Worm (Caenorhabditis elegans): ENCODE data around the gene cho-1.

The cho-1 gene

ce11 chrIV:13236485-13236884, 22.1 kb upstream of the cho-1 start, which contains the start of gene pwp-1:
pwp-1 (minus strand) TSS chrIV:13236585.
- TF ChIP-seq tra-4 (tag; optimal IDR thresholded peaks at IDR 0.05), result no peak
- TF ChIP-seq sea-1 (GFP tag; conservative IDR thresholded peaks at IDR 0.05), result no peak
- no peak for TF ChIP-seq B0310.2 (tag; optimal IDR thresholded peaks at IDR 0.05)
- TF ChIP-seq ama-1 (optimal IDR thresholded peaks at IDR 0.05), result no peak
- no peak for TF ChIP-seq F13C5.2 (tag; optimal IDR thresholded peaks at IDR 0.05)
- TF ChIP-seq hnd-1 (tag; optimal IDR thresholded peaks at IDR 0.05), result no peak
- no peak for TF ChIP-seq pes-1 (GFP tag; IDR thresholded peaks at IDR 0.05)
- TF ChIP-seq hmg-4 (GFP tag; optimal IDR thresholded peaks at IDR 0.05), result no peak
- no peak for TF ChIP-seq tbx-11 (GFP tag; IDR thresholded peaks at IDR 0.05)
- no peak for TF ChIP-seq ets-7 (tag; optimal IDR thresholded peaks at IDR 0.05)
- no peak for TF ChIP-seq scrt-1 (GFP tag; IDR thresholded peaks at IDR 0.05)
- no peak for TF ChIP-seq hmbx-1 (tag; optimal IDR thresholded peaks at IDR 0.05)
- no peak for TF ChIP-seq aly-1 (tag; optimal IDR thresholded peaks at IDR 0.05)
- no peak for TF ChIP-seq ceh-13 (GFP tag; optimal IDR thresholded peaks at IDR 0.05)

- TF ChIP-seq ama-1 (optimal IDR thresholded peaks at IDR 0.05) (no peak), F13C5.2 (tag; optimal IDR thresholded peaks at IDR 0.05) (peak; percentile 43)
These were observed 17.0 kb upstream of the cho-1 start for ce11 chrIV:13231393-13231792.

ce11 chrIV:13221657-13222056, 7.3 kb upstream of the cho-1 start, which contains the start of gene C48D1.5:
C48D1.5 (plus strand) TSS chrIV:13221957.
- TF ChIP-seq hnd-1 (tag; optimal IDR thresholded peaks at IDR 0.05), result no peak
- no peak for TF ChIP-seq ama-1 (optimal IDR thresholded peaks at IDR 0.05)
- no peak for TF ChIP-seq aly-1 (tag; optimal IDR thresholded peaks at IDR 0.05)
- TF ChIP-seq tra-4 (tag; optimal IDR thresholded peaks at IDR 0.05), result no peak
- TF ChIP-seq hmbx-1 (tag; optimal IDR thresholded peaks at IDR 0.05), result no peak
- no peak for TF ChIP-seq tbx-37 (GFP tag; conservative IDR thresholded peaks at IDR 0.05)
- no peak for TF ChIP-seq scrt-1 (GFP tag; IDR thresholded peaks at IDR 0.05)
- no peak for TF ChIP-seq B0310.2 (tag; optimal IDR thresholded peaks at IDR 0.05)
- no peak for TF ChIP-seq F13C5.2 (tag; optimal IDR thresholded peaks at IDR 0.05)
- TF ChIP-seq ets-7 (tag; optimal IDR thresholded peaks at IDR 0.05), result no peak
- no peak for TF ChIP-seq hmg-4 (GFP tag; optimal IDR thresholded peaks at IDR 0.05)
- no peak for TF ChIP-seq tbx-11 (GFP tag; IDR thresholded peaks at IDR 0.05)

- TF ChIP-seq tra-4 (tag; optimal IDR thresholded peaks at IDR 0.05) (no peak), ceh-36 (tag; optimal IDR thresholded peaks at IDR 0.05) (no peak), flt-1 (GFP tag; IDR thresholded peaks at IDR 0.05) (no peak), B0310.2 (tag; optimal IDR thresholded peaks at IDR 0.05) (no peak), sea-1 (GFP tag; conservative IDR thresholded peaks at IDR 0.05) (no peak), scrt-1 (GFP tag; IDR thresholded peaks at IDR 0.05) (no peak), hnd-1 (tag; optimal IDR thresholded peaks at IDR 0.05) (no peak), tbx-37 (GFP tag; conservative IDR thresholded peaks at IDR 0.05) (no peak), ets-7 (tag; optimal IDR thresholded peaks at IDR 0.05) (no peak), ama-1 (optimal IDR thresholded peaks at IDR 0.05) (no peak), pes-1 (GFP tag; IDR thresholded peaks at IDR 0.05) (no peak), tbx-11 (GFP tag; IDR thresholded peaks at IDR 0.05) (no peak), aly-1 (tag; optimal IDR thresholded peaks at IDR 0.05) (no peak), F13C5.2 (tag; optimal IDR thresholded peaks at IDR 0.05) (no peak)
These were observed 6.2 kb upstream of the cho-1 start for ce11 chrIV:13220594-13220993.

- TF ChIP-seq B0310.2 (tag; optimal IDR thresholded peaks at IDR 0.05), result no peak
- no peak for TF ChIP-seq ama-1 (optimal IDR thresholded peaks at IDR 0.05)
- TF ChIP-seq pes-1 (GFP tag; IDR thresholded peaks at IDR 0.05), result no peak
- no peak for TF ChIP-seq tra-4 (tag; optimal IDR thresholded peaks at IDR 0.05)
- TF ChIP-seq F13C5.2 (tag; optimal IDR thresholded peaks at IDR 0.05), result no peak
- TF ChIP-seq ceh-36 (tag; optimal IDR thresholded peaks at IDR 0.05), result no peak
- TF ChIP-seq scrt-1 (GFP tag; IDR thresholded peaks at IDR 0.05), result no peak
- no peak for TF ChIP-seq hnd-1 (tag; optimal IDR thresholded peaks at IDR 0.05)
- TF ChIP-seq hmbx-1 (tag; optimal IDR thresholded peaks at IDR 0.05), result no peak
- TF ChIP-seq tbx-11 (GFP tag; IDR thresholded peaks at IDR 0.05), result no peak
- TF ChIP-seq ceh-13 (GFP tag; optimal IDR thresholded peaks at IDR 0.05), result no peak
- TF ChIP-seq ets-7 (tag; optimal IDR thresholded peaks at IDR 0.05), result no peak
- no peak for TF ChIP-seq tbx-37 (GFP tag; conservative IDR thresholded peaks at IDR 0.05)
These were observed 4.8 kb downstream of the cho-1 start, which contains the start of gene C48D1.9 for ce11 chrIV:13209566-13209965. C48D1.9 (minus strand) TSS chrIV:13209666.

ce11 chrIV:13205891-13206290, 8.5 kb downstream of the cho-1 start:
- TF ChIP-seq hmbx-1 (tag; optimal IDR thresholded peaks at IDR 0.05), result no peak
- no peak for TF ChIP-seq sea-1 (GFP tag; conservative IDR thresholded peaks at IDR 0.05)
- peak; percentile 15 for TF ChIP-seq hmg-4 (GFP tag; optimal IDR thresholded peaks at IDR 0.05)
- TF ChIP-seq F13C5.2 (tag; optimal IDR thresholded peaks at IDR 0.05), result no peak
- TF ChIP-seq tbx-11 (GFP tag; IDR thresholded peaks at IDR 0.05), result no peak
- no peak for TF ChIP-seq aly-1 (tag; optimal IDR thresholded peaks at IDR 0.05)

ce11 chrIV:13204037-13204436, 10.3 kb downstream of the cho-1 start, which contains the start of gene ced-3:
ced-3 (minus strand) TSS chrIV:13204137.
- TF ChIP-seq ets-7 (tag; optimal IDR thresholded peaks at IDR 0.05), result no peak
- no peak for TF ChIP-seq flt-1 (GFP tag; IDR thresholded peaks at IDR 0.05)
- TF ChIP-seq ceh-36 (tag; optimal IDR thresholded peaks at IDR 0.05), result no peak
- TF ChIP-seq F13C5.2 (tag; optimal IDR thresholded peaks at IDR 0.05), result no peak
- TF ChIP-seq ceh-13 (GFP tag; optimal IDR thresholded peaks at IDR 0.05), result no peak
- no peak for TF ChIP-seq hnd-1 (tag; optimal IDR thresholded peaks at IDR 0.05)
- no peak for TF ChIP-seq tbx-11 (GFP tag; IDR thresholded peaks at IDR 0.05)
- TF ChIP-seq scrt-1 (GFP tag; IDR thresholded peaks at IDR 0.05), result no peak

ce11 chrIV:13197282-13197681, 17.1 kb downstream of the cho-1 start, which contains the start of gene C48D1.1:
C48D1.1 (minus strand) TSS chrIV:13197382.
- TF ChIP-seq hmbx-1 (tag; optimal IDR thresholded peaks at IDR 0.05) (no peak), hnd-1 (tag; optimal IDR thresholded peaks at IDR 0.05) (no peak), sea-1 (GFP tag; conservative IDR thresholded peaks at IDR 0.05) (no peak), F13C5.2 (tag; optimal IDR thresholded peaks at IDR 0.05) (no peak), pes-1 (GFP tag; IDR thresholded peaks at IDR 0.05) (no peak), ets-7 (tag; optimal IDR thresholded peaks at IDR 0.05) (no peak), hmg-4 (GFP tag; optimal IDR thresholded peaks at IDR 0.05) (no peak), B0310.2 (tag; optimal IDR thresholded peaks at IDR 0.05) (no peak), ceh-13 (GFP tag; optimal IDR thresholded peaks at IDR 0.05) (no peak), aly-1 (tag; optimal IDR thresholded peaks at IDR 0.05) (no peak), flt-1 (GFP tag; IDR thresholded peaks at IDR 0.05) (no peak), tbx-37 (GFP tag; conservative IDR thresholded peaks at IDR 0.05) (no peak)

Measured in whole organism, early embryonic.